Worm (Caenorhabditis elegans) whole organism, young adult: ENCODE results near the gene srx-23.

ENCODE experiments used
- C06A6.2 ChIP-seq: fragments of 200-800 bp; sonication (Bioruptor generic); conservative IDR thresholded peaks from 2 replicates; pipeline ENCODE4 v1.3.6; 2022; ENCODE audit warnings: missing genetic modification characterization, missing compliant biosample characterization
- D2030.7 ChIP-seq: fragments of 200-800 bp; sonication (Bioruptor generic); IDR thresholded peaks from 2 replicates; pipeline ENCODE4 v1.3.6; 2022; ENCODE audit warnings: missing genetic modification reagents, missing genetic modification characterization, missing compliant biosample characterization
- F52B5.7 ChIP-seq: sonication (generic microtip); optimal IDR thresholded peaks from 2 replicates; lab custom pipeline; 2016; ENCODE audit warnings: mild to moderate bottlenecking, missing genetic modification characterization, missing compliant biosample characterization
- F55B11.4 ChIP-seq: sonication (generic microtip); optimal IDR thresholded peaks from 2 replicates; lab custom pipeline; 2016; ENCODE audit warnings: missing compliant biosample characterization, missing genetic modification characterization, borderline replicate concordance; ENCODE audit not compliant: insufficient read depth
- F57A8.1 ChIP-seq: fragments of 200-800 bp; sonication (Bioruptor generic); optimal IDR thresholded peaks from 2 replicates; lab custom pipeline; 2018; ENCODE audit warnings: mild to moderate bottlenecking, missing genetic modification characterization, moderate library complexity, missing compliant biosample characterization
- K12H6.12 ChIP-seq: fragments of 200-800 bp; sonication (Bioruptor generic); optimal IDR thresholded peaks from 2 replicates; lab custom pipeline; 2018; ENCODE audit warnings: mild to moderate bottlenecking, missing genetic modification characterization, missing compliant biosample characterization
- T07F8.4 ChIP-seq: sonication (generic microtip); optimal IDR thresholded peaks from 2 replicates; lab custom pipeline; 2016; ENCODE audit warnings: mild to moderate bottlenecking, missing genetic modification characterization, moderate library complexity, missing compliant biosample characterization
- Y53G8AR.9 ChIP-seq: fragments of 200-800 bp; sonication (Bioruptor generic); conservative IDR thresholded peaks from 2 replicates; pipeline ENCODE4 v1.3.6; 2022; ENCODE audit warnings: missing genetic modification reagents, missing genetic modification characterization, missing compliant biosample characterization
- ZK185.1 ChIP-seq: sonication (generic microtip); optimal IDR thresholded peaks from 2 replicates; lab custom pipeline; 2016; ENCODE audit warnings: mild to moderate bottlenecking, missing genetic modification characterization, missing compliant biosample characterization; ENCODE audit not compliant: poor library complexity, severe bottlenecking
- athp-1 ChIP-seq: sonication (generic microtip); optimal IDR thresholded peaks from 2 replicates; lab custom pipeline; 2017; ENCODE audit warnings: mild to moderate bottlenecking, missing genetic modification characterization, missing compliant biosample characterization
- attf-5 ChIP-seq: fragments of 200-800 bp; sonication (Bioruptor generic); optimal IDR thresholded peaks from 2 replicates; lab custom pipeline; 2018; ENCODE audit warnings: mild to moderate bottlenecking, missing genetic modification characterization, missing compliant biosample characterization
- ccch-3 ChIP-seq: fragments of 200-800 bp; sonication (Bioruptor generic); optimal IDR thresholded peaks from 2 replicates; lab custom pipeline; 2018; ENCODE audit warnings: mild to moderate bottlenecking, missing genetic modification characterization, missing compliant biosample characterization
- cebp-1 ChIP-seq, 2 experiments: fragments of 200-800 bp in 1 of 2; sonication (Bioruptor generic) in 1 of 2; sonication (generic microtip) in 1 of 2; IDR thresholded peaks in 1 of 2; optimal IDR thresholded peaks in 1 of 2; 2 replicates each; pipeline versions ENCODE4 v1.3.6 to Lab custom; 2017 to 2022; ENCODE audit warnings: missing compliant biosample characterization in 2 of 2, missing genetic modification characterization in 2 of 2, mild to moderate bottlenecking in 1 of 2, missing genetic modification reagents in 1 of 2, moderate library complexity in 1 of 2
- cebp-2 ChIP-seq: fragments of 200-800 bp; sonication (Bioruptor generic); IDR thresholded peaks from 2 replicates; pipeline ENCODE4 v1.3.6; 2022; ENCODE audit warnings: missing genetic modification characterization, missing compliant biosample characterization
- ceh-27 ChIP-seq: fragments of 200-800 bp; sonication (Bioruptor generic); optimal IDR thresholded peaks from 2 replicates; lab custom pipeline; 2018; ENCODE audit warnings: mild to moderate bottlenecking, missing genetic modification characterization, moderate library complexity, missing compliant biosample characterization
- ceh-58 ChIP-seq: fragments of 200-800 bp; sonication (Bioruptor generic); IDR thresholded peaks from 2 replicates; pipeline ENCODE4 v1.3.6; 2022; ENCODE audit warnings: missing genetic modification characterization, missing compliant biosample characterization
- chd-7 ChIP-seq: sonication (generic microtip); optimal IDR thresholded peaks from 2 replicates; lab custom pipeline; 2016; ENCODE audit warnings: mild to moderate bottlenecking, missing genetic modification characterization, moderate library complexity, missing compliant biosample characterization
- die-1 ChIP-seq: sonication (generic microtip); optimal IDR thresholded peaks from 2 replicates; lab custom pipeline; 2016; ENCODE audit warnings: missing genotype, mild to moderate bottlenecking, missing genetic modification characterization, missing compliant biosample characterization
- dpff-1 ChIP-seq: sonication (generic microtip); optimal IDR thresholded peaks from 2 replicates; lab custom pipeline; 2017; ENCODE audit warnings: mild to moderate bottlenecking, missing genetic modification characterization, missing compliant biosample characterization
- egl-44 ChIP-seq: fragments of 200-800 bp; sonication (Bioruptor generic); IDR thresholded peaks from 2 replicates; pipeline ENCODE4 v1.3.6; 2022; ENCODE audit warnings: missing genetic modification reagents, missing genetic modification characterization, missing compliant biosample characterization
- egrh-3 ChIP-seq: fragments of 200-800 bp; sonication (Bioruptor generic); IDR thresholded peaks from 2 replicates; pipeline ENCODE4 v1.3.6; 2022; ENCODE audit warnings: missing genetic modification reagents, missing genetic modification characterization, missing compliant biosample characterization
- ekl-4 ChIP-seq: fragments of 200-800 bp; sonication (Bioruptor generic); IDR thresholded peaks from 2 replicates; pipeline ENCODE4 v1.3.6; 2022; ENCODE audit warnings: missing genetic modification reagents, missing genetic modification characterization, missing compliant biosample characterization
- ets-4 ChIP-seq: fragments of 200-800 bp; sonication (Bioruptor generic); optimal IDR thresholded peaks from 2 replicates; lab custom pipeline; 2018; ENCODE audit warnings: mild to moderate bottlenecking, missing genetic modification characterization, missing compliant biosample characterization
- hlh-26 ChIP-seq: fragments of 200-800 bp; sonication (Bioruptor generic); conservative IDR thresholded peaks from 2 replicates; pipeline ENCODE4 v1.3.6; 2022; ENCODE audit warnings: missing genetic modification reagents, missing genetic modification characterization, missing compliant biosample characterization
- hrde-1 ChIP-seq: sonication (generic microtip); optimal IDR thresholded peaks from 2 replicates; lab custom pipeline; 2016; ENCODE audit warnings: missing genetic modification characterization, mild to moderate bottlenecking, missing compliant biosample characterization, moderate library complexity, missing genotype, missing genetic modification reagents, borderline replicate concordance
- let-526 ChIP-seq: fragments of 200-800 bp; sonication (Bioruptor generic); IDR thresholded peaks from 2 replicates; pipeline ENCODE4 v1.3.6; 2022; ENCODE audit warnings: missing genetic modification reagents, missing genetic modification characterization, missing compliant biosample characterization
- let-607 ChIP-seq, 2 experiments: fragments of 200-800 bp in 1 of 2; sonication (Bioruptor generic) in 1 of 2; sonication (generic microtip) in 1 of 2; optimal IDR thresholded peaks; 2 replicates each; lab custom pipeline; 2016 to 2018; ENCODE audit warnings: mild to moderate bottlenecking in 2 of 2, missing compliant biosample characterization in 2 of 2, missing genetic modification characterization in 2 of 2, moderate library complexity in 2 of 2, missing genotype in 1 of 2
- lin-26 ChIP-seq: fragments of 200-800 bp; sonication (Bioruptor generic); IDR thresholded peaks from 2 replicates; pipeline ENCODE4 v1.3.6; 2022; ENCODE audit warnings: missing genetic modification reagents, missing genetic modification characterization, missing compliant biosample characterization
- lin-40 ChIP-seq: sonication (generic microtip); optimal IDR thresholded peaks from 2 replicates; lab custom pipeline; 2016; ENCODE audit warnings: missing genetic modification characterization, mild to moderate bottlenecking, missing compliant biosample characterization, missing genotype, missing genetic modification reagents
- lsy-27 ChIP-seq: sonication (generic microtip); optimal IDR thresholded peaks from 2 replicates; lab custom pipeline; 2017; ENCODE audit warnings: missing genetic modification characterization, mild to moderate bottlenecking, missing compliant biosample characterization, antibody characterized with exemption, missing genotype, borderline replicate concordance; ENCODE audit not compliant: insufficient read depth
- madf-10 ChIP-seq: sonication (generic microtip); optimal IDR thresholded peaks from 2 replicates; lab custom pipeline; 2016; ENCODE audit warnings: mild to moderate bottlenecking, missing genetic modification characterization, missing compliant biosample characterization
- madf-3 ChIP-seq: fragments of 200-800 bp; sonication (Bioruptor generic); IDR thresholded peaks from 2 replicates; pipeline ENCODE4 v1.3.6; 2022; ENCODE audit warnings: missing genetic modification reagents, missing genetic modification characterization, missing compliant biosample characterization
- madf-6 ChIP-seq: fragments of 200-800 bp; sonication (Bioruptor generic); IDR thresholded peaks from 2 replicates; pipeline ENCODE4 v1.3.6; 2022; ENCODE audit warnings: missing genetic modification reagents, missing genetic modification characterization, missing compliant biosample characterization
- nfya-1 ChIP-seq: sonication (generic microtip); optimal IDR thresholded peaks from 2 replicates; lab custom pipeline; 2017; ENCODE audit warnings: antibody characterized with exemption, missing compliant biosample characterization, missing genetic modification characterization, borderline replicate concordance; ENCODE audit not compliant: insufficient read depth
- nfyb-1 ChIP-seq: fragments of 200-800 bp; sonication (Bioruptor generic); IDR thresholded peaks from 2 replicates; pipeline ENCODE4 v1.3.6; 2022; ENCODE audit warnings: missing genetic modification reagents, missing genetic modification characterization, missing compliant biosample characterization
- nhr-120 ChIP-seq: fragments of 200-800 bp; sonication (Bioruptor generic); IDR thresholded peaks from 2 replicates; pipeline ENCODE4 v1.3.6; 2022; ENCODE audit warnings: missing genetic modification characterization, missing compliant biosample characterization
- nhr-80 ChIP-seq: sonication (generic microtip); optimal IDR thresholded peaks from 2 replicates; lab custom pipeline; 2016; ENCODE audit warnings: missing genetic modification characterization, missing compliant biosample characterization
- nhr-90 ChIP-seq: sonication (generic microtip); optimal IDR thresholded peaks from 2 replicates; lab custom pipeline; 2016; ENCODE audit warnings: missing genotype, mild to moderate bottlenecking, missing genetic modification characterization, missing compliant biosample characterization
- pbrm-1 ChIP-seq: fragments of 200-800 bp; sonication (Bioruptor generic); IDR thresholded peaks from 2 replicates; pipeline ENCODE4 v1.3.6; 2022; ENCODE audit warnings: missing genetic modification reagents, missing genetic modification characterization, missing compliant biosample characterization
- sea-2 ChIP-seq: fragments of 200-800 bp; sonication (Bioruptor generic); IDR thresholded peaks from 2 replicates; pipeline ENCODE4 v1.3.6; 2022; ENCODE audit warnings: missing genetic modification characterization, missing compliant biosample characterization
- snpc-1.3 ChIP-seq: sonication (generic microtip); optimal IDR thresholded peaks from 2 replicates; lab custom pipeline; 2017; ENCODE audit warnings: missing genetic modification characterization, mild to moderate bottlenecking, missing compliant biosample characterization, antibody characterized with exemption, moderate library complexity, missing genotype, missing genetic modification reagents; ENCODE audit not compliant: insufficient read depth
- snpc-4 ChIP-seq, 5 experiments: fragments of 150-350 bp in 1 of 5; sonication (generic microtip) in 4 of 5; optimal IDR thresholded peaks; 2 replicates each; lab custom pipeline; 2014 to 2018; ENCODE audit warnings: missing genetic modification characterization in 5 of 5, missing biosample characterization in 3 of 5, antibody characterized with exemption in 2 of 5, mild to moderate bottlenecking in 2 of 5, missing compliant biosample characterization in 2 of 5, missing genotype in 2 of 5, moderate library complexity in 2 of 5, missing genetic modification reagents in 1 of 5
- tbp1 ChIP-seq: fragments of 200-800 bp; sonication (Bioruptor generic); optimal IDR thresholded peaks from 2 replicates; lab custom pipeline; 2018; ENCODE audit warnings: mild to moderate bottlenecking, missing genetic modification characterization, missing compliant biosample characterization
- tlf-1 ChIP-seq: fragments of 200-800 bp; sonication (Bioruptor generic); optimal IDR thresholded peaks from 2 replicates; lab custom pipeline; 2018; ENCODE audit warnings: mild to moderate bottlenecking, missing genetic modification characterization, missing compliant biosample characterization
- unc-62 ChIP-seq: fragments of 150-350 bp; optimal IDR thresholded peaks from 2 replicates; lab custom pipeline; 2014; ENCODE audit warnings: missing biosample characterization, missing genetic modification reagents, missing genetic modification characterization

srx-23 gene

DNA sequence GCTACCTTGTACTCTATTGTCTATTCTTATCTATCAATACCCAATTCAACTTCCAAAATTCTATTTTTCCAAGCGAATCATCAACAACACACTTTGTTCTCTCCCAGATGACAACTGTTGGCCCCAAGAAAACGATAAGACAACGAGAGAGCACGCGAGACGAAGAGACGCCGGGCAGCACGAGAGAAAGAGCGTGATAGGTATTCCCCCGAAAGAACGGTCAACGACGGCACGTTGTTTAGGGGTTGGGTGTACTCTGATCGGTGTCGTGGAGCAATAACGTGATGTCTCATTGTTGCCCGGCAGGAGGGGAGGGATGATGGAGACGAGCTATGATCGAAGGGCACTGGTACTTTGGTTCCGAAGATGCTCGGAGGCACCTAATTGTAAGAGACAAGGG lies 49.2 kb downstream of the srx-23 start (continued):
- peak; percentile 83 for TF ChIP-seq unc-62 (GFP tag; lab: Kevin White, UChicago)
- no peak for TF ChIP-seq ccch-3 (GFP tag; lab: Kevin White, UChicago)
- TF ChIP-seq lsy-27, result no peak
- peak; percentile 93 for TF ChIP-seq chd-7 (tag; lab: Kevin White, UChicago)
- TF ChIP-seq snpc-4 (GFP tag; optimal IDR thresholded peaks at IDR 0.05; lab: Kevin White, UChicago), result no peak
- TF ChIP-seq snpc-4 (tag; optimal IDR thresholded peaks at IDR 0.05; lab: Kevin White, UChicago), result peak in 2 of 4 experiments; percentile 41 to 47
- peak; percentile 96 for TF ChIP-seq let-526 (GFP tag; lab: Robert Waterston, UW)
- peak; percentile 88; the same call in 1 of the 2 replicates for TF ChIP-seq egl-44 (GFP tag; lab: Robert Waterston, UW)
- 0 out of 2 replicates have a peak, but pooled peaks have one; percentile 61 for TF ChIP-seq cebp-2 (GFP tag; lab: Robert Waterston, UW)
- no peak for TF ChIP-seq F57A8.1
- no peak for TF ChIP-seq T07F8.4
- TF ChIP-seq athp-1, result peak; percentile 18
- TF ChIP-seq dpff-1, result no peak
- peak; percentile 64; the same call in 1 of the 2 replicates for TF ChIP-seq madf-3 (GFP tag; lab: Robert Waterston, UW)
- peak; percentile 75 for TF ChIP-seq lin-40 (tag; lab: Kevin White, UChicago)
- TF ChIP-seq nhr-80 (tag; lab: Kevin White, UChicago), result peak; percentile 97
- TF ChIP-seq egrh-3 (GFP tag; lab: Robert Waterston, UW), result peak; percentile 67
- peak; percentile 79 for TF ChIP-seq madf-10
- TF ChIP-seq F55B11.4 (tag; lab: Kevin White, UChicago), result no peak
- TF ChIP-seq ekl-4 (GFP tag; lab: Robert Waterston, UW), result peak; percentile 78
- no peak for TF ChIP-seq nfya-1 (tag; lab: Kevin White, UChicago)
- TF ChIP-seq nhr-120, result no peak
- peak; percentile 75; the same call in 1 of the 2 replicates for TF ChIP-seq Y53G8AR.9 (GFP tag; lab: Robert Waterston, UW)
- TF ChIP-seq pbrm-1 (GFP tag; lab: Robert Waterston, UW), result peak; percentile 77
- TF ChIP-seq ets-4 (GFP tag; lab: Kevin White, UChicago), result peak; percentile 84
- peak; percentile 84 for TF ChIP-seq tlf-1 (GFP tag; lab: Kevin White, UChicago)
- TF ChIP-seq hrde-1 (tag; lab: Kevin White, UChicago), result no peak
- TF ChIP-seq F52B5.7, result peak; percentile 76
- TF ChIP-seq cebp-1 (GFP tag; IDR thresholded peaks at IDR 0.05; lab: Robert Waterston, UW), result peak; percentile 33; the same call in 1 of the 2 replicates
- TF ChIP-seq cebp-1 (tag; optimal IDR thresholded peaks at IDR 0.05; lab: Kevin White, UChicago), result peak; percentile 89
- TF ChIP-seq let-607 (tag; optimal IDR thresholded peaks at IDR 0.05; lab: Kevin White, UChicago), result peak in 1 of 2 experiments; percentile 85
- no peak for TF ChIP-seq snpc-1.3 (tag; lab: Kevin White, UChicago)
- peak; percentile 79 for TF ChIP-seq nhr-90 (tag; lab: Kevin White, UChicago)
- peak; percentile 81 for TF ChIP-seq attf-5 (GFP tag; lab: Kevin White, UChicago)
- peak; percentile 41 for TF ChIP-seq ceh-27
- TF ChIP-seq nfyb-1, result peak; percentile 89
- peak; percentile 73 for TF ChIP-seq lin-26 (GFP tag; lab: Robert Waterston, UW)
- no peak for TF ChIP-seq D2030.7 (GFP tag; lab: Robert Waterston, UW)
- TF ChIP-seq madf-6, result 0 out of 2 replicates have a peak, but pooled peaks have one; percentile 31
- TF ChIP-seq ZK185.1 (tag; lab: Kevin White, UChicago), result peak; percentile 73
- peak; percentile 84 for TF ChIP-seq C06A6.2 (GFP tag; lab: Robert Waterston, UW)
- peak; percentile 71 for TF ChIP-seq K12H6.12 (tag; lab: Kevin White, UChicago)
- TF ChIP-seq sea-2 (GFP tag; lab: Robert Waterston, UW), result 0 out of 2 replicates have a peak, but pooled peaks have one; percentile 11
- peak; percentile 63 for TF ChIP-seq tbp1 (GFP tag; lab: Kevin White, UChicago)
- TF ChIP-seq ceh-58 (GFP tag; lab: Robert Waterston, UW), result no peak
- no peak for TF ChIP-seq hlh-26
- TF ChIP-seq die-1, result peak; percentile 57
